Worm (Caenorhabditis elegans) whole organism, L4/young adult: Measurements from ENCODE around the gene ZK1010.8.

ENCODE experiments used
- W03F9.2 ChIP-seq: fragments of 150-350 bp; optimal IDR thresholded peaks from 2 replicates; lab custom pipeline; 2014; ENCODE audit warnings: missing biosample characterization, missing genetic modification characterization
- dao-5 ChIP-seq: sonication (generic microtip); optimal IDR thresholded peaks from 2 replicates; lab custom pipeline; 2016; ENCODE audit warnings: missing genotype, missing genetic modification characterization, moderate library complexity, missing compliant biosample characterization
- him-1 ChIP-seq: sonication (generic microtip); optimal IDR thresholded peaks from 2 replicates; lab custom pipeline; 2016; ENCODE audit warnings: missing genotype, missing genetic modification reagents, missing genetic modification characterization, missing compliant biosample characterization

The ZK1010.8 gene

ce11 chrIII:12967437-12968043 is 32.9 kb downstream of the ZK1010.8 start:
- TF ChIP-seq W03F9.2 (tag; lab: Kevin White, UChicago) (no peak), dao-5 (no peak), him-1 (tag; lab: Kevin White, UChicago) (no peak)

DNA sequence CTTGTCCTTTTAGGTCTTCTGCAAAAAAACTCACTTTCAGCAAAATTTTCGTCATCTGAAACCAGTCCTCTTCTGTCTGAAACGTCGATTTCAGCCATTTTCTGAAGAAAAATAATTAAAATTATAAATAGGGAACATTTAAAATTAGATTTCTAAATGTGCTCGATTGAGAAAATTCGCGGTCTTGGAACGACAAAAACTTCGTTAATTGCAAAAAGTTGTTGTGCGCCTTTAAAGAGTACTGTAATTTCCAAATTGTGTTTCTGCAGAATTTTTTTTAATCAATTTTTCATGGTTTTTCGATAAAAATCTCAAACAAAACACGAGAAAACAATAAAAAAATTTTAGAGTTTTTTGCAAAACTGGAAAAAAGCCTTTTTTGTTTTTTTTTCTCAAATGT is 33.6 kb downstream of the ZK1010.8 start, which contains the start of gene ttm-1:
ttm-1 (minus strand) TSS at position 101 of the 400 bp plus-strand sequence.
- TF ChIP-seq W03F9.2 (tag; lab: Kevin White, UChicago): no peak
- TF ChIP-seq dao-5: no peak
- no peak for TF ChIP-seq him-1 (tag; lab: Kevin White, UChicago)

ce11 chrIII:12960705-12961104 is 39.8 kb downstream of the ZK1010.8 start:
- TF ChIP-seq him-1 (tag; lab: Kevin White, UChicago): no peak

- TF ChIP-seq W03F9.2 (tag; lab: Kevin White, UChicago) (no peak), dao-5 (no peak), him-1 (tag; lab: Kevin White, UChicago) (no peak)
Measured at ce11 chrIII:12959286-12959685, 41.2 kb downstream of the ZK1010.8 start.

ce11 chrIII:12952615-12953014 is 47.9 kb downstream of the ZK1010.8 start:
- TF ChIP-seq W03F9.2 (tag; lab: Kevin White, UChicago) (no peak), dao-5 (no peak), him-1 (tag; lab: Kevin White, UChicago) (no peak)

ce11 chrIII:12951362-12952228 is 48.9 kb downstream of the ZK1010.8 start, which contains the start of gene Y39E4A.1:
TSS of gene Y39E4A.1 (plus strand) at chrIII:12951412.
- no peak for TF ChIP-seq him-1 (tag; lab: Kevin White, UChicago)
- no peak for TF ChIP-seq W03F9.2 (tag; lab: Kevin White, UChicago)
